Fruit fly (Drosophila melanogaster) whole organism, prepupa: ENCODE data around the gene CG14007.

ENCODE experiments used
- Blimp-1 ChIP-seq: fragments of 200-800 bp; sonication (Bioruptor generic); optimal IDR thresholded peaks from 3 replicates; lab custom pipeline; 2017; ENCODE audit warnings: missing biosample characterization, missing genetic modification characterization, mild to moderate bottlenecking, moderate library complexity, missing genetic modification reagents
- CG10669 ChIP-seq: fragments of 200-800 bp; sonication (Bioruptor generic); optimal IDR thresholded peaks from 3 replicates; lab custom pipeline; 2018; ENCODE audit warnings: missing biosample characterization, mild to moderate bottlenecking, missing genetic modification characterization, moderate library complexity
- CG11294 ChIP-seq: fragments of 200-800 bp; sonication (Bioruptor generic); IDR thresholded peaks from 2 replicates; pipeline ENCODE4 v1.3.6; 2022; ENCODE audit warnings: missing biosample characterization, missing genetic modification characterization
- CG16779 ChIP-seq: fragments of 200-800 bp; sonication (Bioruptor generic); optimal IDR thresholded peaks from 3 replicates; lab custom pipeline; 2017; ENCODE audit warnings: missing biosample characterization, mild to moderate bottlenecking, missing genetic modification characterization
- CG3032 ChIP-seq: fragments of 200-800 bp; optimal IDR thresholded peaks from 2 replicates; lab custom pipeline; 2019; ENCODE audit warnings: missing biosample characterization, mild to moderate bottlenecking, missing genetic modification characterization, moderate library complexity
- CG3919 ChIP-seq: fragments of 200-800 bp; sonication (Bioruptor generic); optimal IDR thresholded peaks from 3 replicates; lab custom pipeline; 2016; ENCODE audit warnings: missing biosample characterization, missing genetic modification characterization
- CG4318 ChIP-seq: fragments of 200-800 bp; sonication (Bioruptor generic); optimal IDR thresholded peaks from 3 replicates; lab custom pipeline; 2017; ENCODE audit warnings: missing biosample characterization, mild to moderate bottlenecking, missing genetic modification characterization
- Lpt ChIP-seq: fragments of 200-800 bp; sonication (Bioruptor generic); optimal IDR thresholded peaks from 3 replicates; lab custom pipeline; 2016; ENCODE audit warnings: missing biosample characterization, missing genetic modification characterization
- OdsH ChIP-seq: fragments of 200-800 bp; sonication (Bioruptor generic); optimal IDR thresholded peaks from 3 replicates; lab custom pipeline; 2016; ENCODE audit warnings: missing biosample characterization, missing genetic modification characterization
- Smox ChIP-seq: fragments of 200-800 bp; sonication (Bioruptor generic); optimal IDR thresholded peaks from 3 replicates; lab custom pipeline; 2016; ENCODE audit warnings: missing biosample characterization, missing genetic modification characterization
- fkh ChIP-seq: fragments of 200-800 bp; sonication (Bioruptor generic); optimal IDR thresholded peaks from 3 replicates; lab custom pipeline; 2017; ENCODE audit warnings: missing biosample characterization, mild to moderate bottlenecking, missing genetic modification characterization, moderate library complexity
- net ChIP-seq: fragments of 200-800 bp; sonication (Bioruptor generic); optimal IDR thresholded peaks from 3 replicates; lab custom pipeline; 2016; ENCODE audit warnings: missing biosample characterization, missing genetic modification characterization
- topi ChIP-seq: fragments of 200-800 bp; sonication (Bioruptor generic); optimal IDR thresholded peaks from 3 replicates; lab custom pipeline; 2016; ENCODE audit warnings: missing biosample characterization, missing genetic modification characterization

DNA sequence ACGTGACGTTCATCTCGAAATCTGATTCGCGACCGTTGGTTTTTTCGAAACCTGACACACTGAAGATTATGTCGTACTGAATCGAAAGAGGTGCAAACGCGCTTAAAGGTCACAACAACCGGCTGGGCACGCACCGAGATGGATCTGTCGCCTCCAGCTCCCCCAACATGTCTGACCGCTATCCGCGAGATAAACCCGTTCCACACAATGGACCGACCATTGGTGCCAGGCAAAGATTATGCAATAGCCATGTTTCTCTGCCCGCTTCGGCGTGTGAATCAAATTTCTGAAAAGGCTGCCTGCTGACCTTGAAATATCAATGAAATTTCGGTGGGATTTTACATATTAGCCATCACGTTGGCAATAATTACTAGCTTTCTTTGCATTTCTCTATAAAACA, 48.7 kb upstream of the CG14007 start:
- no peak for TF ChIP-seq net (GFP tag; lab: Kevin White, UChicago)
- no peak for TF ChIP-seq CG11294 (GFP tag; lab: Robert Waterston, UW)
- TF ChIP-seq CG16779 (tag; lab: Kevin White, UChicago) = no peak
- no peak for TF ChIP-seq Lpt (GFP tag; lab: Kevin White, UChicago)
- no peak for TF ChIP-seq OdsH (GFP tag; lab: Kevin White, UChicago)
- no peak for TF ChIP-seq CG10669 (GFP tag; lab: Kevin White, UChicago)
- TF ChIP-seq CG4318 (GFP tag; lab: Kevin White, UChicago) = no peak
- no peak for TF ChIP-seq Smox (GFP tag; lab: Kevin White, UChicago)
- no peak for TF ChIP-seq Blimp-1 (GFP tag; lab: Kevin White, UChicago)
- no peak for TF ChIP-seq CG3919 (GFP tag; lab: Kevin White, UChicago)
- no peak for TF ChIP-seq fkh
- no peak for TF ChIP-seq topi (GFP tag; lab: Kevin White, UChicago)
- TF ChIP-seq CG3032 (tag; lab: Kevin White, UChicago) = no peak
